Fruit fly (Drosophila melanogaster) whole organism, embryonic: ENCODE measurements around the gene Eip75B.

Experiments
- Adf1 ChIP-seq: fragments of 200-800 bp; sonication (Bioruptor generic); IDR thresholded peaks from 2 replicates; pipeline ENCODE4 v1.3.6; 2022; ENCODE audit warnings: missing biosample characterization, missing genetic modification characterization
- CG11560 ChIP-seq: fragments of 200-800 bp; sonication (Bioruptor generic); IDR thresholded peaks from 3 replicates; pipeline ENCODE4 v1.3.6; 2022; ENCODE audit warnings: missing biosample characterization, missing genetic modification characterization
- CG13123 ChIP-seq: fragments of 200-800 bp; sonication (Bioruptor generic); optimal IDR thresholded peaks from 2 replicates; lab custom pipeline; 2016; ENCODE audit warnings: missing biosample characterization, missing genetic modification characterization
- CG13287 ChIP-seq: fragments of 200-800 bp; sonication (Bioruptor generic); IDR thresholded peaks from 2 replicates; pipeline ENCODE4 v1.3.6; 2022; ENCODE audit warnings: missing biosample characterization, missing genetic modification characterization; ENCODE audit not compliant: partially characterized antibody
- CG13624 ChIP-seq: fragments of 200-800 bp; sonication (Bioruptor generic); optimal IDR thresholded peaks from 2 replicates; lab custom pipeline; 2016; ENCODE audit warnings: missing biosample characterization, missing genetic modification characterization
- CG1602 ChIP-seq: fragments of 200-800 bp; sonication (Bioruptor generic); optimal IDR thresholded peaks from 3 replicates; lab custom pipeline; 2016; ENCODE audit warnings: missing biosample characterization, missing genetic modification characterization
- CG16863 ChIP-seq: fragments of 200-800 bp; sonication (Bioruptor generic); optimal IDR thresholded peaks from 3 replicates; lab custom pipeline; 2016; ENCODE audit warnings: missing biosample characterization, missing genetic modification characterization
- CG17186 ChIP-seq: fragments of 200-800 bp; sonication (Bioruptor generic); optimal IDR thresholded peaks from 3 replicates; lab custom pipeline; 2017; ENCODE audit warnings: missing biosample characterization, missing genetic modification reagents, missing genetic modification characterization
- CG17328 ChIP-seq: fragments of 200-800 bp; sonication (Bioruptor generic); IDR thresholded peaks from 2 replicates; pipeline ENCODE4 v1.3.6; 2022; ENCODE audit warnings: missing biosample characterization, missing genetic modification characterization
- CG17385 ChIP-seq: fragments of 200-800 bp; sonication (Bioruptor generic); optimal IDR thresholded peaks from 3 replicates; lab custom pipeline; 2018; ENCODE audit warnings: missing biosample characterization, mild to moderate bottlenecking, missing genetic modification characterization
- CG17802 ChIP-seq: fragments of 200-800 bp; sonication (Bioruptor generic); optimal IDR thresholded peaks from 2 replicates; lab custom pipeline; 2018; ENCODE audit warnings: missing biosample characterization, mild to moderate bottlenecking, missing genetic modification characterization, moderate library complexity
- CG2120 ChIP-seq: fragments of 200-800 bp; sonication (Bioruptor generic); optimal IDR thresholded peaks from 3 replicates; lab custom pipeline; 2016; ENCODE audit warnings: missing biosample characterization, missing genetic modification characterization
- CG5180 ChIP-seq: fragments of 200-800 bp; sonication (Bioruptor generic); optimal IDR thresholded peaks from 3 replicates; lab custom pipeline; 2017; ENCODE audit warnings: missing biosample characterization, missing genetic modification characterization, mild to moderate bottlenecking, moderate library complexity, missing genetic modification reagents
- CG6765 ChIP-seq: fragments of 200-800 bp; sonication (Bioruptor generic); optimal IDR thresholded peaks from 3 replicates; lab custom pipeline; 2017; ENCODE audit warnings: missing biosample characterization, mild to moderate bottlenecking, missing genetic modification characterization
- CG6791 ChIP-seq: fragments of 200-800 bp; sonication (Bioruptor generic); IDR thresholded peaks from 3 replicates; pipeline ENCODE4 v1.3.6; 2022; ENCODE audit warnings: missing biosample characterization, missing genetic modification characterization; ENCODE audit not compliant: partially characterized antibody
- CG7987 ChIP-seq: fragments of 200-800 bp; sonication (Bioruptor generic); optimal IDR thresholded peaks from 2 replicates; lab custom pipeline; 2018; ENCODE audit warnings: missing biosample characterization, mild to moderate bottlenecking, missing genetic modification characterization, moderate library complexity
- CG8290 ChIP-seq, 3 experiments: fragments of 200-800 bp; sonication (Bioruptor generic); optimal IDR thresholded peaks; 2 replicates each; lab custom pipeline; 2016 to 2019; ENCODE audit warnings: missing biosample characterization in 3 of 3, missing genetic modification characterization in 3 of 3, mild to moderate bottlenecking in 2 of 3, moderate library complexity in 1 of 3
- CG8359 ChIP-seq: fragments of 200-800 bp; sonication (Bioruptor generic); optimal IDR thresholded peaks from 2 replicates; lab custom pipeline; 2017; ENCODE audit warnings: missing biosample characterization, mild to moderate bottlenecking, missing genetic modification characterization, borderline replicate concordance
- CG9727 ChIP-seq: fragments of 200-800 bp; sonication (Bioruptor generic); optimal IDR thresholded peaks from 3 replicates; lab custom pipeline; 2017; ENCODE audit warnings: missing biosample characterization, mild to moderate bottlenecking, missing genetic modification characterization
- CoRest ChIP-seq: fragments of 200-800 bp; sonication (Bioruptor generic); optimal IDR thresholded peaks from 3 replicates; lab custom pipeline; 2018; ENCODE audit warnings: missing biosample characterization, mild to moderate bottlenecking, missing genetic modification characterization, moderate library complexity
- Dad ChIP-seq: fragments of 200-800 bp; sonication (Bioruptor generic); optimal IDR thresholded peaks from 3 replicates; lab custom pipeline; 2016; ENCODE audit warnings: missing biosample characterization, missing genetic modification characterization
- Dip2 ChIP-seq: fragments of 200-800 bp; sonication (Bioruptor generic); IDR thresholded peaks from 2 replicates; pipeline ENCODE4 v1.3.6; 2022; ENCODE audit warnings: missing biosample characterization, missing genetic modification characterization
- Eip74EF ChIP-seq, 2 experiments: fragments of 200-800 bp in 1 of 2; fragments of >200 bp in 1 of 2; sonication (Bioruptor generic) in 1 of 2; optimal IDR thresholded peaks; 2 replicates each; lab custom pipeline; 2017 to 2019; ENCODE audit warnings: missing biosample characterization in 2 of 2, missing genetic modification characterization in 2 of 2, mild to moderate bottlenecking in 1 of 2, moderate library complexity in 1 of 2
- Hsf ChIP-seq: fragments of 200-800 bp; sonication (Bioruptor generic); optimal IDR thresholded peaks from 3 replicates; lab custom pipeline; 2016; ENCODE audit warnings: missing biosample characterization, missing genetic modification characterization
- PHDP ChIP-seq: fragments of 200-800 bp; sonication (Bioruptor generic); optimal IDR thresholded peaks from 3 replicates; lab custom pipeline; 2018; ENCODE audit warnings: missing biosample characterization, mild to moderate bottlenecking, missing genetic modification characterization, moderate library complexity
- bowl ChIP-seq: fragments of 200-800 bp; sonication (Bioruptor generic); IDR thresholded peaks from 2 replicates; pipeline ENCODE4 v1.3.6; 2022; ENCODE audit warnings: missing biosample characterization, missing genetic modification characterization
- dati ChIP-seq: fragments of 200-800 bp; sonication (Bioruptor generic); IDR thresholded peaks from 2 replicates; pipeline ENCODE4 v1.3.6; 2022; ENCODE audit warnings: missing biosample characterization, missing genetic modification characterization
- esg ChIP-seq: fragments of 200-800 bp; sonication (Bioruptor generic); conservative IDR thresholded peaks from 2 replicates; pipeline ENCODE4 v1.3.6; 2022; ENCODE audit warnings: missing biosample characterization, missing genetic modification characterization
- ewg ChIP-seq: fragments of 200-800 bp; sonication (Bioruptor generic); optimal IDR thresholded peaks from 3 replicates; lab custom pipeline; 2017; ENCODE audit warnings: mild to moderate bottlenecking, missing biosample characterization, missing genetic modification reagents, missing genetic modification characterization
- gsb ChIP-seq: fragments of 200-800 bp; sonication (Bioruptor generic); IDR thresholded peaks from 2 replicates; pipeline ENCODE4 v1.3.6; 2022; ENCODE audit warnings: missing biosample characterization, missing genetic modification characterization
- gt ChIP-seq: fragments of 200-800 bp; sonication (Bioruptor generic); IDR thresholded peaks from 2 replicates; pipeline ENCODE4 v1.3.6; 2022; ENCODE audit warnings: missing biosample characterization, missing genetic modification characterization
- her ChIP-seq: fragments of 200-800 bp; sonication (Bioruptor generic); optimal IDR thresholded peaks from 2 replicates; lab custom pipeline; 2016; ENCODE audit warnings: missing biosample characterization, missing genetic modification characterization
- hth ChIP-seq: fragments of >200 bp; optimal IDR thresholded peaks from 2 replicates; lab custom pipeline; 2017; ENCODE audit warnings: inconsistent platforms
- lola ChIP-seq, 3 experiments: fragments of >200 bp in 2 of 3; fragments of 200-800 bp in 1 of 3; sonication (Bioruptor generic) in 1 of 3; optimal IDR thresholded peaks; 2 replicates each; lab custom pipeline; 2017 to 2019; ENCODE audit warnings: missing biosample characterization in 3 of 3, missing genetic modification characterization in 3 of 3, mild to moderate bottlenecking in 1 of 3, moderate library complexity in 1 of 3
- nmo ChIP-seq: fragments of 200-800 bp; sonication (Bioruptor generic); optimal IDR thresholded peaks from 2 replicates; lab custom pipeline; 2018; ENCODE audit warnings: missing biosample characterization, mild to moderate bottlenecking, missing genetic modification characterization, moderate library complexity
- p53 ChIP-seq: fragments of 200-800 bp; sonication (Bioruptor generic); optimal IDR thresholded peaks from 2 replicates; lab custom pipeline; 2016; ENCODE audit warnings: missing biosample characterization, missing genetic modification characterization
- phol ChIP-seq: fragments of 200-800 bp; sonication (Bioruptor generic); optimal IDR thresholded peaks from 3 replicates; lab custom pipeline; 2018; ENCODE audit warnings: missing biosample characterization, mild to moderate bottlenecking, missing genetic modification characterization, moderate library complexity
- pum ChIP-seq: fragments of 200-800 bp; sonication (Bioruptor generic); optimal IDR thresholded peaks from 2 replicates; lab custom pipeline; 2016; ENCODE audit warnings: missing biosample characterization, missing genetic modification characterization
- run ChIP-seq: fragments of 200-800 bp; sonication (Bioruptor generic); optimal IDR thresholded peaks from 3 replicates; lab custom pipeline; 2018; ENCODE audit warnings: missing biosample characterization, mild to moderate bottlenecking, missing genetic modification characterization
- sc ChIP-seq, 3 experiments: fragments of >200 bp in 2 of 3; fragments of 200-800 bp in 1 of 3; sonication (Bioruptor generic) in 1 of 3; optimal IDR thresholded peaks; 2 replicates in 2 of 3; 3 replicates in 1 of 3; lab custom pipeline; 2017; ENCODE audit warnings: mild to moderate bottlenecking in 1 of 3, missing biosample characterization in 1 of 3, missing genetic modification characterization in 1 of 3, missing genetic modification reagents in 1 of 3
- slp2 ChIP-seq: fragments of 200-800 bp; sonication (Bioruptor generic); optimal IDR thresholded peaks from 2 replicates; lab custom pipeline; 2016; ENCODE audit warnings: missing biosample characterization, missing genetic modification characterization
- sob ChIP-seq: fragments of 200-800 bp; sonication (Bioruptor generic); IDR thresholded peaks from 2 replicates; pipeline ENCODE4 v1.3.6; 2022; ENCODE audit warnings: missing biosample characterization, missing genetic modification characterization
- stc ChIP-seq: fragments of 200-800 bp; sonication (Bioruptor generic); IDR thresholded peaks from 2 replicates; pipeline ENCODE4 v1.3.6; 2022; ENCODE audit warnings: missing biosample characterization, missing genetic modification characterization
- unpg ChIP-seq: fragments of 200-800 bp; sonication (Bioruptor generic); optimal IDR thresholded peaks from 3 replicates; lab custom pipeline; 2018; ENCODE audit warnings: missing biosample characterization, mild to moderate bottlenecking, missing genetic modification characterization, moderate library complexity
- vvl ChIP-seq: fragments of 200-800 bp; sonication (Bioruptor generic); IDR thresholded peaks from 2 replicates; pipeline ENCODE4 v1.3.6; 2022; ENCODE audit warnings: missing biosample characterization, missing genetic modification characterization
- wdn ChIP-seq: fragments of 200-800 bp; sonication (Bioruptor generic); IDR thresholded peaks from 2 replicates; pipeline ENCODE4 v1.3.6; 2022; ENCODE audit warnings: missing biosample characterization, missing genetic modification characterization
- yki ChIP-seq: fragments of >200 bp; optimal IDR thresholded peaks from 3 replicates; lab custom pipeline; 2018
- zfh1 ChIP-seq: fragments of 200-800 bp; sonication (Bioruptor generic); IDR thresholded peaks from 3 replicates; pipeline ENCODE4 v1.3.6; 2022; ENCODE audit warnings: missing biosample characterization, missing genetic modification characterization

Eip75B gene

dm6 chr3L:17948643-17949506, 115.6 kb downstream of the Eip75B start (continued):
- TF ChIP-seq CG13624 (GFP tag; lab: Kevin White, UChicago) (no peak), CG7987 (GFP tag; lab: Kevin White, UChicago) (peak; percentile 66), gt (no peak), CG17802 (tag; lab: Kevin White, UChicago) (no peak), hth (lab: Kevin White, UChicago) (no peak), CG1602 (GFP tag; lab: Kevin White, UChicago) (no peak), CG9727 (peak; percentile 38), p53 (GFP tag; lab: Kevin White, UChicago) (no peak), CG8359 (GFP tag; lab: Kevin White, UChicago) (no peak), CoRest (tag; lab: Kevin White, UChicago) (peak; percentile 18), CG13123 (GFP tag; lab: Kevin White, UChicago) (no peak), dati (GFP tag; lab: Robert Waterston, UW) (no peak), vvl (GFP tag; lab: Robert Waterston, UW) (peak; percentile 68), esg (no peak), CG6765 (GFP tag; lab: Kevin White, UChicago) (no peak), yki (no peak), her (peak; percentile 16), Eip74EF (GFP tag; optimal IDR thresholded peaks at IDR 0.05; lab: Kevin White, UChicago) (no peak), Dip2 (no peak), CG11560 (no peak), ewg (peak; percentile 94), Adf1 (peak; percentile 85), lola (GFP tag; optimal IDR thresholded peaks at IDR 0.05; lab: Kevin White, UChicago) (no peak), unpg (GFP tag; lab: Kevin White, UChicago) (no peak), CG2120 (peak; percentile 64), Dad (GFP tag; lab: Kevin White, UChicago) (no peak), CG16863 (no peak), sob (GFP tag; lab: Robert Waterston, UW) (peak; percentile 69; the same call in 1 of the 2 replicates), run (tag; lab: Kevin White, UChicago) (no peak), CG6791 (GFP tag; lab: Robert Waterston, UW) (peak; percentile 26; the same call in 1 of the 3 replicates), wdn (GFP tag; lab: Robert Waterston, UW) (0 out of 2 replicates have a peak, but pooled peaks have one; percentile 16), CG17186 (GFP tag; lab: Kevin White, UChicago) (no peak), CG5180 (GFP tag; lab: Kevin White, UChicago) (no peak), slp2 (no peak), CG13287 (GFP tag; lab: Robert Waterston, UW) (no peak), bowl (no peak), CG17328 (GFP tag; lab: Robert Waterston, UW) (no peak), stc (GFP tag; lab: Robert Waterston, UW) (no peak), nmo (GFP tag; lab: Kevin White, UChicago) (no peak), sc (optimal IDR thresholded peaks at IDR 0.05; lab: Kevin White, UChicago) (no peak), sc (GFP tag; optimal IDR thresholded peaks at IDR 0.05; lab: Kevin White, UChicago) (no peak), pum (GFP tag; lab: Kevin White, UChicago) (no peak), phol (tag; lab: Kevin White, UChicago) (no peak), Hsf (GFP tag; lab: Kevin White, UChicago) (no peak), CG8290 (GFP tag; optimal IDR thresholded peaks at IDR 0.05; lab: Kevin White, UChicago) (no peak), CG8290 (tag; optimal IDR thresholded peaks at IDR 0.05; lab: Kevin White, UChicago) (peak in 1 of 2 experiments; percentile 66), zfh1 (GFP tag; lab: Robert Waterston, UW) (0 out of 3 replicates have a peak, but pooled peaks have one; percentile 37), gsb (GFP tag; lab: Robert Waterston, UW) (0 out of 2 replicates have a peak, but pooled peaks have one; percentile 14), PHDP (tag; lab: Kevin White, UChicago) (no peak), CG17385 (GFP tag; lab: Kevin White, UChicago) (no peak)
